Fruit fly (Drosophila melanogaster): ENCODE data around the gene gw.

The gw gene

dm6 chr4:629391-629790, 31.0 kb downstream of the gw start, which contains the start of gene Gat:
Gene Gat (plus strand): TSS chr4:629691.
- TF ChIP-seq Dfd (GFP tag; optimal IDR thresholded peaks at IDR 0.05) (no peak), rgr (GFP tag; optimal IDR thresholded peaks at IDR 0.05) (no peak), CG9705 (GFP tag; optimal IDR thresholded peaks at IDR 0.05) (no peak), sage (GFP tag; optimal IDR thresholded peaks at IDR 0.05) (no peak), HLH106 (tag; optimal IDR thresholded peaks at IDR 0.05) (no peak), lola (GFP tag; optimal IDR thresholded peaks at IDR 0.05) (no peak), CG32264 (GFP tag; optimal IDR thresholded peaks at IDR 0.05) (no peak), N (GFP tag; optimal IDR thresholded peaks at IDR 0.05) (no peak), Myc (optimal IDR thresholded peaks at IDR 0.05) (no peak), foxo (GFP tag; optimal IDR thresholded peaks at IDR 0.05) (no peak), Jra (GFP tag; optimal IDR thresholded peaks at IDR 0.05) (no peak), woc (GFP tag; optimal IDR thresholded peaks at IDR 0.05) (no peak), br (GFP tag; optimal IDR thresholded peaks at IDR 0.05) (no peak), psq (GFP tag; optimal IDR thresholded peaks at IDR 0.05) (no peak), h (GFP tag; optimal IDR thresholded peaks at IDR 0.05) (no peak), Abd-B (GFP tag; optimal IDR thresholded peaks at IDR 0.05) (no peak), Hr83 (GFP tag; optimal IDR thresholded peaks at IDR 0.05; ENCODE audit: poor library complexity, severe bottlenecking) (no peak), fru (GFP tag; optimal IDR thresholded peaks at IDR 0.05) (no peak), Hnf4 (GFP tag; optimal IDR thresholded peaks at IDR 0.05) (no peak)

DNA sequence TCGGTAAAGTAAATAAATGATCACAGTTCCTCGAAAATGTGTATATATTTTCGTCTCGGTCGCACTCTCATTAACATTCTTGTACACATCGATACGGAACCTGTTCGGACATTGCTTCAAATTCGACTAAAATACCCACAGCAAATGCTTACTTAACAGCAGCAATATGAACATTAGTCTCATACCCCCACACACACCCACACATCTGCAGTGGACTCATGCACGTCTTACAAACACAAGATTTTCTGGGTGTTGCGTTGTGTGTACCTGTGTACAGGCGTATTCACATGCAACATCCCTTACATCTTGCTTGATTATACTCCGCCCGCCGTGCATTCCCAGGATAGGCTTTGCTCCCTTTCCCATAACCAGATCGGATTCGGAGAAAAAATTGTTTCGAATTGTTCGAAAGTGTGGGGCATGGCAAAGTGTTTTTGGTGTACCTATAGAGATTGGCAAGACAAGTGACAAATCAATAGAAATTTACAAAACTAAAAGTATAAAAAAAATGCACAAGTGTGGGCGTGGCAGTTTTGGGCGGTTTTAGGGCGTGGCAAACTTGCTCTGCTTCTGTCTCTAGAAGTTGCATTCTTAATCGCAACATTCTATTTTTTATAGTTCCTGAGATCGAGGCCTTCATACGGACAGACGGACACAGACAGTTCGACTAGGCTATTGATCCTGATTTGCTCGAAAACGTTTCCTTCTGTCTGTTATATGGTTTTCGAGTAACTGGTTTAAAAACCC, 34.3 kb downstream of the gw start, which contains the start of gene mav:
mav (minus strand) TSS at position 134 of the 747 bp plus-strand sequence.
- TF ChIP-seq HLH106 (tag; optimal IDR thresholded peaks at IDR 0.05) (no peak), Dif (GFP tag; optimal IDR thresholded peaks at IDR 0.05; ENCODE audit: partially characterized antibody) (peak; percentile 38), jim (GFP tag; optimal IDR thresholded peaks at IDR 0.05) (no peak), lola (GFP tag; optimal IDR thresholded peaks at IDR 0.05) (no peak), dmrt93B (GFP tag; optimal IDR thresholded peaks at IDR 0.05) (no peak), Dfd (GFP tag; optimal IDR thresholded peaks at IDR 0.05) (peak; percentile 57), rgr (GFP tag; optimal IDR thresholded peaks at IDR 0.05) (no peak), Vsx2 (GFP tag; optimal IDR thresholded peaks at IDR 0.05; ENCODE audit: partially characterized antibody) (peak; percentile 56), h (GFP tag; optimal IDR thresholded peaks at IDR 0.05) (no peak), OdsH (GFP tag; optimal IDR thresholded peaks at IDR 0.05) (no peak)

dm6 chr4:610398-611319, 49.7 kb downstream of the gw start, which contains the start of gene Eph:
Gene Eph (plus strand): TSS chr4:610684.
- no peak for TF ChIP-seq tai (GFP tag; optimal IDR thresholded peaks at IDR 0.05)
- peak; percentile 69 for TF ChIP-seq woc (GFP tag; optimal IDR thresholded peaks at IDR 0.05)

DNA sequence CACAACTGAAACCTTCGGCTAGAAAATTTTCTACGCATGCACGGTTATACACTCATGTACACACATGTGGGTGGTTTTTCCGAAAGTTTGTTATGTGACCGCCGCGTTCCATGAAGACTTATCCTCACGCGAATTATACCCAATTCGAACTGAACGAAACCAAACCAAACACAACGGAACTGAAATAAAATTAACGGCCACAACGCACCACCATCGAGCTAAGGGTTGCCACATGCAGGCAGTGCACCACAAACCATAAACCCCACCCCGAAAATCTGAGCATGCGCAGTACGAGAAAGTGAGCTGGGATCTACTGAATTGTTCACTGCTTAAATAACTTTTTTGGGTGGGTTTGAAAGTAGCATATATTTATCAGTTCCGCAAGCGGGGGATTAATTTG, 52.9 kb downstream of the gw start, which contains the start of gene onecut:
onecut (minus strand) TSS at position 152 of the 400 bp plus-strand sequence.
- TF ChIP-seq Rel (GFP tag; optimal IDR thresholded peaks at IDR 0.05) (no peak), Rel (tag; optimal IDR thresholded peaks at IDR 0.05) (no peak), lola (GFP tag; optimal IDR thresholded peaks at IDR 0.05) (no peak), foxo (GFP tag; optimal IDR thresholded peaks at IDR 0.05) (no peak), dsf (GFP tag; optimal IDR thresholded peaks at IDR 0.05; ENCODE audit: borderline replicate concordance) (no peak), br (GFP tag; optimal IDR thresholded peaks at IDR 0.05) (no peak), fru (GFP tag; optimal IDR thresholded peaks at IDR 0.05) (no peak), brk (GFP tag; optimal IDR thresholded peaks at IDR 0.05) (no peak), jim (GFP tag; optimal IDR thresholded peaks at IDR 0.05) (no peak), psq (GFP tag; optimal IDR thresholded peaks at IDR 0.05) (no peak), sv (GFP tag; optimal IDR thresholded peaks at IDR 0.05) (no peak), Jra (GFP tag; optimal IDR thresholded peaks at IDR 0.05) (no peak), ey (GFP tag; optimal IDR thresholded peaks at IDR 0.05) (no peak), HLH106 (tag; optimal IDR thresholded peaks at IDR 0.05) (no peak), Dfd (GFP tag; optimal IDR thresholded peaks at IDR 0.05) (no peak), tai (GFP tag; optimal IDR thresholded peaks at IDR 0.05) (no peak), Dif (GFP tag; optimal IDR thresholded peaks at IDR 0.05; ENCODE audit: partially characterized antibody) (no peak), Vsx2 (GFP tag; optimal IDR thresholded peaks at IDR 0.05; ENCODE audit: partially characterized antibody) (no peak), CG32264 (GFP tag; optimal IDR thresholded peaks at IDR 0.05) (no peak), Abd-B (GFP tag; optimal IDR thresholded peaks at IDR 0.05) (no peak), sage (GFP tag; optimal IDR thresholded peaks at IDR 0.05) (no peak)
